In genomic region chrX:3693989-3694769, dm6 we compare ENCODE assay signal across 1 fruit fly cellular context.
TF ChIP-seq lines count a peak whose summit lies in the region.

No protein-coding gene starts in this region.

TF ChIP-seq in whole organism, embryonic, 481 proteins besides CTCF, POLR2A, EP300 and RAD21 (continued from another document and continues in another):
- TF ChIP-seq h (optimal IDR thresholded peaks at IDR 0.05; lab: Kevin White, UChicago), result no peak
- TF ChIP-seq pan (optimal IDR thresholded peaks at IDR 0.05; lab: Kevin White, UChicago), result no peak
- peak in 1 of 2 experiments; percentile 10 for TF ChIP-seq pan (GFP tag; optimal IDR thresholded peaks at IDR 0.05 in 1 of 2, IDR thresholded peaks at IDR 0.05 in 1 of 2)
- TF ChIP-seq chn (GFP tag; optimal IDR thresholded peaks at IDR 0.05; lab: Kevin White, UChicago), result peak; percentile 69
- peak; percentile 42 for TF ChIP-seq Hsf (GFP tag; optimal IDR thresholded peaks at IDR 0.05; lab: Kevin White, UChicago)
- TF ChIP-seq CG6689 (GFP tag; IDR thresholded peaks at IDR 0.05; lab: Robert Waterston, UW), result peak; percentile 16; the same call in 1 of the 2 replicates
- peak; percentile 43 for TF ChIP-seq gsb-n (tag; optimal IDR thresholded peaks at IDR 0.05; lab: Kevin White, UChicago)
- peak; percentile 53 for TF ChIP-seq CG12104 (GFP tag; optimal IDR thresholded peaks at IDR 0.05; lab: Kevin White, UChicago)
- peak; percentile 49 for TF ChIP-seq CG12236 (GFP tag; optimal IDR thresholded peaks at IDR 0.05; lab: Kevin White, UChicago)
- TF ChIP-seq CG30403 (GFP tag; optimal IDR thresholded peaks at IDR 0.05; lab: Kevin White, UChicago), result peak; percentile 71
- TF ChIP-seq GATAe (GFP tag; conservative IDR thresholded peaks at IDR 0.05; lab: Robert Waterston, UW), result no peak
- TF ChIP-seq Dbx (GFP tag; IDR thresholded peaks at IDR 0.05; lab: Robert Waterston, UW), result no peak
- TF ChIP-seq CG9932 (GFP tag; IDR thresholded peaks at IDR 0.05; lab: Robert Waterston, UW), result no peak
- TF ChIP-seq ranshi (GFP tag; IDR thresholded peaks at IDR 0.05; lab: Robert Waterston, UW), result no peak
- TF ChIP-seq sna (GFP tag; IDR thresholded peaks at IDR 0.05; lab: Robert Waterston, UW; ENCODE audit: partially characterized antibody), result no peak
- peak; percentile 57 for TF ChIP-seq fd96Cb (tag; optimal IDR thresholded peaks at IDR 0.05; lab: Kevin White, UChicago)
- TF ChIP-seq CG34422 (GFP tag; IDR thresholded peaks at IDR 0.05; lab: Robert Waterston, UW), result no peak
- TF ChIP-seq gcm (GFP tag; optimal IDR thresholded peaks at IDR 0.05; lab: Kevin White, UChicago), result peak; percentile 43
- TF ChIP-seq slou (GFP tag; optimal IDR thresholded peaks at IDR 0.05; lab: Kevin White, UChicago), result no peak
- TF ChIP-seq CG15073 (GFP tag; optimal IDR thresholded peaks at IDR 0.05; lab: Kevin White, UChicago), result peak; percentile 72
- TF ChIP-seq chm (GFP tag; IDR thresholded peaks at IDR 0.05; lab: Robert Waterston, UW), result no peak
- peak; percentile 3 for TF ChIP-seq CG18764 (GFP tag; optimal IDR thresholded peaks at IDR 0.05; lab: Kevin White, UChicago)
- TF ChIP-seq Pdp1 (GFP tag; optimal IDR thresholded peaks at IDR 0.05; lab: Kevin White, UChicago), result peak; percentile 52 to 64
- no peak for TF ChIP-seq cwo (GFP tag; optimal IDR thresholded peaks at IDR 0.05; lab: Kevin White, UChicago)
- no peak for TF ChIP-seq CG7357 (GFP tag; IDR thresholded peaks at IDR 0.05; lab: Robert Waterston, UW)
- TF ChIP-seq Hmr (GFP tag; optimal IDR thresholded peaks at IDR 0.05; lab: Kevin White, UChicago), result peak; percentile 35
- peak; percentile 41 for TF ChIP-seq cato (GFP tag; optimal IDR thresholded peaks at IDR 0.05; lab: Kevin White, UChicago; ENCODE audit: borderline replicate concordance)
- TF ChIP-seq zf30C (GFP tag; optimal IDR thresholded peaks at IDR 0.05; lab: Kevin White, UChicago), result no peak
- peak; percentile 3 for TF ChIP-seq CG10654 (GFP tag; optimal IDR thresholded peaks at IDR 0.05; lab: Kevin White, UChicago)
- peak; percentile 43 for TF ChIP-seq CG7786 (GFP tag; optimal IDR thresholded peaks at IDR 0.05; lab: Kevin White, UChicago)
- no peak for TF ChIP-seq mirr (GFP tag; optimal IDR thresholded peaks at IDR 0.05; lab: Kevin White, UChicago)
- TF ChIP-seq HmgZ (tag; optimal IDR thresholded peaks at IDR 0.05; lab: Kevin White, UChicago), result peak; percentile 11
- TF ChIP-seq mld (GFP tag; IDR thresholded peaks at IDR 0.05; lab: Robert Waterston, UW; ENCODE audit: partially characterized antibody), result no peak
- TF ChIP-seq Sox102F (GFP tag; optimal IDR thresholded peaks at IDR 0.05; lab: Kevin White, UChicago), result peak; percentile 67
- TF ChIP-seq CG14965 (GFP tag; optimal IDR thresholded peaks at IDR 0.05; lab: Kevin White, UChicago; ENCODE audit: borderline replicate concordance), result no peak
- peak; percentile 15; the same call in 1 of the 2 replicates for TF ChIP-seq esg (GFP tag; conservative IDR thresholded peaks at IDR 0.05; lab: Robert Waterston, UW)
- TF ChIP-seq chif (GFP tag; optimal IDR thresholded peaks at IDR 0.05; lab: Kevin White, UChicago), result peak; percentile 37 to 64
- no peak for TF ChIP-seq fd102C (GFP tag; optimal IDR thresholded peaks at IDR 0.05; lab: Kevin White, UChicago)
- TF ChIP-seq hkb (optimal IDR thresholded peaks at IDR 0.05; lab: Kevin White, UChicago), result no peak
- TF ChIP-seq hkb (GFP tag; IDR thresholded peaks at IDR 0.05; lab: Robert Waterston, UW), result no peak
- TF ChIP-seq CG9817 (tag; optimal IDR thresholded peaks at IDR 0.05; lab: Kevin White, UChicago), result peak; percentile 6
- TF ChIP-seq ERR (GFP tag; optimal IDR thresholded peaks at IDR 0.05; lab: Kevin White, UChicago), result no peak
- TF ChIP-seq CG32532 (GFP tag; IDR thresholded peaks at IDR 0.05; lab: Robert Waterston, UW), result no peak
- no peak for TF ChIP-seq Adf1 (GFP tag; IDR thresholded peaks at IDR 0.05; lab: Robert Waterston, UW)
- TF ChIP-seq lov (optimal IDR thresholded peaks at IDR 0.05; lab: Kevin White, UChicago), result no peak
- TF ChIP-seq lov (GFP tag; IDR thresholded peaks at IDR 0.05; lab: Robert Waterston, UW), result no peak
- no peak for TF ChIP-seq amos (GFP tag; IDR thresholded peaks at IDR 0.05; lab: Robert Waterston, UW; ENCODE audit: partially characterized antibody)
- peak; percentile 4; the same call in 1 of the 2 replicates for TF ChIP-seq Ada2b (GFP tag; IDR thresholded peaks at IDR 0.05; lab: Robert Waterston, UW)
- TF ChIP-seq Gug (GFP tag; IDR thresholded peaks at IDR 0.05; lab: Robert Waterston, UW), result 0 out of 4 replicates have a peak, but pooled peaks have one; percentile 3
- peak; percentile 25 for TF ChIP-seq dm (GFP tag; optimal IDR thresholded peaks at IDR 0.05; lab: Kevin White, UChicago)
- TF ChIP-seq CG6791 (GFP tag; IDR thresholded peaks at IDR 0.05; lab: Robert Waterston, UW; ENCODE audit: partially characterized antibody), result no peak
- no peak for TF ChIP-seq CG8478 (optimal IDR thresholded peaks at IDR 0.05; lab: Kevin White, UChicago)
- TF ChIP-seq Hand (GFP tag; optimal IDR thresholded peaks at IDR 0.05; lab: Kevin White, UChicago), result no peak
- TF ChIP-seq CG14441 (GFP tag; IDR thresholded peaks at IDR 0.05; lab: Robert Waterston, UW), result peak; percentile 18; the same call in 1 of the 2 replicates
- no peak for TF ChIP-seq CG14860 (GFP tag; IDR thresholded peaks at IDR 0.05; lab: Robert Waterston, UW; ENCODE audit: partially characterized antibody)
- TF ChIP-seq jumu (GFP tag; optimal IDR thresholded peaks at IDR 0.05; lab: Kevin White, UChicago), result peak; percentile 42
- peak; percentile 74 for TF ChIP-seq Oli (tag; optimal IDR thresholded peaks at IDR 0.05; lab: Kevin White, UChicago)
- no peak for TF ChIP-seq cg (GFP tag; optimal IDR thresholded peaks at IDR 0.05; lab: Kevin White, UChicago)
- peak; percentile 14 for TF ChIP-seq btn (GFP tag; optimal IDR thresholded peaks at IDR 0.05; lab: Kevin White, UChicago)
- peak; percentile 15 for TF ChIP-seq CG4854 (GFP tag; optimal IDR thresholded peaks at IDR 0.05; lab: Kevin White, UChicago)
- TF ChIP-seq CG5180 (GFP tag; optimal IDR thresholded peaks at IDR 0.05; lab: Kevin White, UChicago), result peak; percentile 66
- no peak for TF ChIP-seq gro (GFP tag; optimal IDR thresholded peaks at IDR 0.05; lab: Kevin White, UChicago)
- peak; percentile 35 for TF ChIP-seq YL-1 (GFP tag; optimal IDR thresholded peaks at IDR 0.05; lab: Kevin White, UChicago)
- TF ChIP-seq CG9609 (GFP tag; optimal IDR thresholded peaks at IDR 0.05; lab: Kevin White, UChicago), result peak; percentile 17
- TF ChIP-seq Sry-β (GFP tag; optimal IDR thresholded peaks at IDR 0.05; lab: Kevin White, UChicago), result peak; percentile 29
- TF ChIP-seq corto (GFP tag; optimal IDR thresholded peaks at IDR 0.05; lab: Kevin White, UChicago), result peak; percentile 51
- TF ChIP-seq bcd (GFP tag; optimal IDR thresholded peaks at IDR 0.05; lab: Kevin White, UChicago), result peak; percentile 55
- TF ChIP-seq CG11696 (GFP tag; IDR thresholded peaks at IDR 0.05; lab: Robert Waterston, UW), result peak; percentile 84
- TF ChIP-seq vnd (GFP tag; IDR thresholded peaks at IDR 0.05; lab: Robert Waterston, UW; ENCODE audit: partially characterized antibody), result no peak
- no peak for TF ChIP-seq tx (GFP tag; optimal IDR thresholded peaks at IDR 0.05; lab: Kevin White, UChicago)
- no peak for TF ChIP-seq CG17612 (GFP tag; IDR thresholded peaks at IDR 0.05; lab: Robert Waterston, UW)
- no peak for TF ChIP-seq CG13287 (GFP tag; IDR thresholded peaks at IDR 0.05; lab: Robert Waterston, UW; ENCODE audit: partially characterized antibody)
- 0 out of 2 replicates have a peak, but pooled peaks have one; percentile 15 for TF ChIP-seq Rfx (GFP tag; IDR thresholded peaks at IDR 0.05; lab: Robert Waterston, UW)
- TF ChIP-seq CG4328 (GFP tag; optimal IDR thresholded peaks at IDR 0.05; lab: Kevin White, UChicago), result no peak
- no peak for TF ChIP-seq CG31388 (GFP tag; optimal IDR thresholded peaks at IDR 0.05; lab: Kevin White, UChicago)
- TF ChIP-seq CG10267 (tag; optimal IDR thresholded peaks at IDR 0.05; lab: Kevin White, UChicago), result peak; percentile 49
- TF ChIP-seq Aef1 (GFP tag; IDR thresholded peaks at IDR 0.05; lab: Robert Waterston, UW), result no peak
- no peak for TF ChIP-seq yki (optimal IDR thresholded peaks at IDR 0.05; lab: Kevin White, UChicago)
- no peak for TF ChIP-seq CG10543 (GFP tag; optimal IDR thresholded peaks at IDR 0.05; lab: Kevin White, UChicago)
- no peak for TF ChIP-seq CG4617 (GFP tag; optimal IDR thresholded peaks at IDR 0.05; lab: Kevin White, UChicago; ENCODE audit: borderline replicate concordance)
- peak; percentile 51 for TF ChIP-seq CG6254 (GFP tag; optimal IDR thresholded peaks at IDR 0.05; lab: Kevin White, UChicago)
- no peak for TF ChIP-seq CG6765 (GFP tag; optimal IDR thresholded peaks at IDR 0.05; lab: Kevin White, UChicago)
- peak; percentile 65 for TF ChIP-seq CG2712 (tag; optimal IDR thresholded peaks at IDR 0.05; lab: Kevin White, UChicago)
- no peak for TF ChIP-seq Stat92E (GFP tag; optimal IDR thresholded peaks at IDR 0.05; lab: Kevin White, UChicago)
- peak; percentile 23 for TF ChIP-seq Fer1 (GFP tag; optimal IDR thresholded peaks at IDR 0.05; lab: Kevin White, UChicago)
- TF ChIP-seq Awh (GFP tag; IDR thresholded peaks at IDR 0.05; lab: Robert Waterston, UW), result no peak
- TF ChIP-seq NFAT (GFP tag; IDR thresholded peaks at IDR 0.05; lab: Robert Waterston, UW), result no peak
- 0 out of 3 replicates have a peak, but pooled peaks have one; percentile 14 for TF ChIP-seq CG14050 (GFP tag; IDR thresholded peaks at IDR 0.05; lab: Robert Waterston, UW)
- TF ChIP-seq Ssrp (tag; optimal IDR thresholded peaks at IDR 0.05; lab: Kevin White, UChicago), result peak; percentile 75
- TF ChIP-seq Fer2 (tag; optimal IDR thresholded peaks at IDR 0.05; lab: Kevin White, UChicago), result no peak
- no peak for TF ChIP-seq gt (GFP tag; IDR thresholded peaks at IDR 0.05; lab: Robert Waterston, UW)
- no peak for TF ChIP-seq vfl (GFP tag; optimal IDR thresholded peaks at IDR 0.05; lab: Kevin White, UChicago)
- TF ChIP-seq hth (optimal IDR thresholded peaks at IDR 0.05; lab: Kevin White, UChicago), result no peak
- TF ChIP-seq CG4282 (GFP tag; optimal IDR thresholded peaks at IDR 0.05; lab: Kevin White, UChicago), result no peak
- peak; percentile 12; the same call in 1 of the 2 replicates for TF ChIP-seq CG4404 (GFP tag; IDR thresholded peaks at IDR 0.05; lab: Robert Waterston, UW)
- TF ChIP-seq CG15696 (tag; optimal IDR thresholded peaks at IDR 0.05; lab: Kevin White, UChicago), result peak; percentile 60
- peak in 1 of 2 experiments; percentile 57 for TF ChIP-seq Eip74EF (GFP tag; optimal IDR thresholded peaks at IDR 0.05; lab: Kevin White, UChicago)
- no peak for TF ChIP-seq sqz (GFP tag; optimal IDR thresholded peaks at IDR 0.05; lab: Kevin White, UChicago)
- TF ChIP-seq mam (GFP tag; optimal IDR thresholded peaks at IDR 0.05; lab: Kevin White, UChicago), result peak; percentile 33
- no peak for TF ChIP-seq Doc2 (GFP tag; IDR thresholded peaks at IDR 0.05; lab: Robert Waterston, UW)
- peak; percentile 58 for TF ChIP-seq CG1529 (GFP tag; optimal IDR thresholded peaks at IDR 0.05; lab: Kevin White, UChicago)
- no peak for TF ChIP-seq crol (GFP tag; IDR thresholded peaks at IDR 0.05; lab: Robert Waterston, UW)
- no peak for TF ChIP-seq peb (GFP tag; IDR thresholded peaks at IDR 0.05; lab: Robert Waterston, UW)
- TF ChIP-seq Mrtf (GFP tag; IDR thresholded peaks at IDR 0.05; lab: Robert Waterston, UW), result no peak
- TF ChIP-seq CG16779 (GFP tag; IDR thresholded peaks at IDR 0.05; lab: Robert Waterston, UW), result no peak
- TF ChIP-seq grn (GFP tag; optimal IDR thresholded peaks at IDR 0.05; lab: Kevin White, UChicago), result no peak
- peak; percentile 54 for TF ChIP-seq CG16863 (GFP tag; optimal IDR thresholded peaks at IDR 0.05; lab: Kevin White, UChicago)
- no peak for TF ChIP-seq da (GFP tag; optimal IDR thresholded peaks at IDR 0.05; lab: Kevin White, UChicago)
- TF ChIP-seq CG11504 (tag; optimal IDR thresholded peaks at IDR 0.05; lab: Kevin White, UChicago), result peak; percentile 74
- TF ChIP-seq Optix (GFP tag; IDR thresholded peaks at IDR 0.05; lab: Robert Waterston, UW), result no peak
- TF ChIP-seq CG15514 (GFP tag; optimal IDR thresholded peaks at IDR 0.05; lab: Kevin White, UChicago), result no peak
- no peak for TF ChIP-seq dati (GFP tag; IDR thresholded peaks at IDR 0.05; lab: Robert Waterston, UW)
- no peak for TF ChIP-seq CG7963 (GFP tag; IDR thresholded peaks at IDR 0.05; lab: Robert Waterston, UW; ENCODE audit: partially characterized antibody)
- no peak for TF ChIP-seq Scr (GFP tag; IDR thresholded peaks at IDR 0.05; lab: Robert Waterston, UW; ENCODE audit: partially characterized antibody)
- TF ChIP-seq Ptx1 (GFP tag; IDR thresholded peaks at IDR 0.05; lab: Robert Waterston, UW), result peak; percentile 52; the same call in 1 of the 2 replicates
- TF ChIP-seq CG7928 (GFP tag; optimal IDR thresholded peaks at IDR 0.05; lab: Kevin White, UChicago), result no peak
- TF ChIP-seq CG2129 (GFP tag; IDR thresholded peaks at IDR 0.05; lab: Robert Waterston, UW; ENCODE audit: partially characterized antibody), result no peak
- TF ChIP-seq bab2 (GFP tag; optimal IDR thresholded peaks at IDR 0.05; lab: Kevin White, UChicago), result no peak
- peak; percentile 2 for TF ChIP-seq Mes4 (GFP tag; optimal IDR thresholded peaks at IDR 0.05; lab: Kevin White, UChicago)
- TF ChIP-seq kah (GFP tag; optimal IDR thresholded peaks at IDR 0.05; lab: Kevin White, UChicago), result peak; percentile 25
- TF ChIP-seq Oaz (GFP tag; IDR thresholded peaks at IDR 0.05; lab: Robert Waterston, UW), result peak; percentile 36; the same call in 1 of the 2 replicates
- TF ChIP-seq toy (GFP tag; IDR thresholded peaks at IDR 0.05; lab: Robert Waterston, UW), result no peak
- peak; percentile 58 for TF ChIP-seq CG4820 (GFP tag; optimal IDR thresholded peaks at IDR 0.05; lab: Kevin White, UChicago)
- 0 out of 3 replicates have a peak, but pooled peaks have one; percentile 7 for TF ChIP-seq dysf (GFP tag; IDR thresholded peaks at IDR 0.05; lab: Robert Waterston, UW)
- TF ChIP-seq CG6813 (GFP tag; optimal IDR thresholded peaks at IDR 0.05; lab: Kevin White, UChicago), result peak; percentile 13
- peak; percentile 26 for TF ChIP-seq pum (GFP tag; optimal IDR thresholded peaks at IDR 0.05; lab: Kevin White, UChicago)
- TF ChIP-seq CG4360 (GFP tag; IDR thresholded peaks at IDR 0.05; lab: Robert Waterston, UW), result 0 out of 2 replicates have a peak, but pooled peaks have one; percentile 5
- no peak for TF ChIP-seq CG11723 (GFP tag; optimal IDR thresholded peaks at IDR 0.05; lab: Kevin White, UChicago)
- peak; percentile 33 for TF ChIP-seq CG15011 (GFP tag; optimal IDR thresholded peaks at IDR 0.05; lab: Kevin White, UChicago)
- peak; percentile 74 for TF ChIP-seq CG7839 (tag; optimal IDR thresholded peaks at IDR 0.05; lab: Kevin White, UChicago)
- TF ChIP-seq sug (tag; optimal IDR thresholded peaks at IDR 0.05; lab: Kevin White, UChicago), result no peak
